Worm (Caenorhabditis elegans) whole organism, young adult: ENCODE results near the gene F47B8.13.

Experiments used
- B0019.2 ChIP-seq: fragments of 200-800 bp; sonication (Bioruptor generic); conservative IDR thresholded peaks from 2 replicates; pipeline ENCODE4 v1.3.6; 2022; ENCODE audit warnings: missing genetic modification reagents, missing genetic modification characterization, missing compliant biosample characterization
- B0035.1 ChIP-seq: sonication (generic microtip); optimal IDR thresholded peaks from 2 replicates; lab custom pipeline; 2016; ENCODE audit warnings: missing genetic modification characterization, mild to moderate bottlenecking, missing compliant biosample characterization, missing genotype, missing genetic modification reagents
- C17E4.6 ChIP-seq: fragments of 200-800 bp; sonication (Bioruptor generic); IDR thresholded peaks from 2 replicates; pipeline ENCODE4 v1.3.6; 2022; ENCODE audit warnings: missing genetic modification reagents, missing genetic modification characterization, missing compliant biosample characterization
- F22D6.2 ChIP-seq: sonication (generic microtip); optimal IDR thresholded peaks from 2 replicates; lab custom pipeline; 2016; ENCODE audit warnings: mild to moderate bottlenecking, missing genetic modification characterization, missing compliant biosample characterization
- F23B12.7 ChIP-seq: sonication (generic microtip); optimal IDR thresholded peaks from 2 replicates; lab custom pipeline; 2017; ENCODE audit warnings: missing genetic modification characterization, mild to moderate bottlenecking, missing compliant biosample characterization, antibody characterized with exemption, moderate library complexity; ENCODE audit not compliant: insufficient read depth
- F33H1.4 ChIP-seq: fragments of 200-800 bp; sonication (Bioruptor generic); IDR thresholded peaks from 2 replicates; pipeline ENCODE4 v1.3.6; 2022; ENCODE audit warnings: missing genetic modification reagents, missing genetic modification characterization, missing compliant biosample characterization
- F37B4.10 ChIP-seq: fragments of 200-800 bp; sonication (Bioruptor generic); IDR thresholded peaks from 2 replicates; pipeline ENCODE4 v1.3.6; 2022; ENCODE audit warnings: missing genetic modification characterization, missing compliant biosample characterization
- F39B2.1 ChIP-seq: fragments of 200-800 bp; sonication (Bioruptor generic); IDR thresholded peaks from 2 replicates; pipeline ENCODE4 v1.3.6; 2022; ENCODE audit warnings: missing genetic modification reagents, missing genetic modification characterization, missing compliant biosample characterization
- F57C9.4 ChIP-seq: sonication (generic microtip); optimal IDR thresholded peaks from 2 replicates; lab custom pipeline; 2017; ENCODE audit warnings: mild to moderate bottlenecking, missing genetic modification characterization, missing compliant biosample characterization
- K11D2.4 ChIP-seq: fragments of 200-800 bp; sonication (Bioruptor generic); IDR thresholded peaks from 2 replicates; pipeline ENCODE4 v1.3.6; 2022; ENCODE audit warnings: missing genetic modification reagents, missing genetic modification characterization, missing compliant biosample characterization
- K12H6.12 ChIP-seq: fragments of 200-800 bp; sonication (Bioruptor generic); optimal IDR thresholded peaks from 2 replicates; lab custom pipeline; 2018; ENCODE audit warnings: mild to moderate bottlenecking, missing genetic modification characterization, missing compliant biosample characterization
- Y79H2A.3 ChIP-seq: fragments of 200-800 bp; sonication (Bioruptor generic); conservative IDR thresholded peaks from 2 replicates; pipeline ENCODE4 v1.3.6; 2022; ENCODE audit warnings: missing genetic modification reagents, missing genetic modification characterization, missing compliant biosample characterization
- Y95B8A.8 ChIP-seq: fragments of 200-800 bp; sonication (Bioruptor generic); IDR thresholded peaks from 2 replicates; pipeline ENCODE4 v1.3.6; 2022; ENCODE audit warnings: missing genetic modification reagents, missing genetic modification characterization, missing compliant biosample characterization
- ZK185.1 ChIP-seq: sonication (generic microtip); optimal IDR thresholded peaks from 2 replicates; lab custom pipeline; 2016; ENCODE audit warnings: mild to moderate bottlenecking, missing genetic modification characterization, missing compliant biosample characterization; ENCODE audit not compliant: poor library complexity, severe bottlenecking
- aptf-3 ChIP-seq: fragments of 200-800 bp; sonication (Bioruptor generic); IDR thresholded peaks from 2 replicates; pipeline ENCODE4 v1.3.6; 2022; ENCODE audit warnings: missing genetic modification characterization, missing compliant biosample characterization
- athp-1 ChIP-seq: sonication (generic microtip); optimal IDR thresholded peaks from 2 replicates; lab custom pipeline; 2017; ENCODE audit warnings: mild to moderate bottlenecking, missing genetic modification characterization, missing compliant biosample characterization
- bed-2 ChIP-seq: fragments of 200-800 bp; sonication (Bioruptor generic); IDR thresholded peaks from 2 replicates; pipeline ENCODE4 v1.3.6; 2022; ENCODE audit warnings: missing genetic modification reagents, missing genetic modification characterization, missing compliant biosample characterization
- cebp-1 ChIP-seq, 2 experiments: fragments of 200-800 bp in 1 of 2; sonication (Bioruptor generic) in 1 of 2; sonication (generic microtip) in 1 of 2; IDR thresholded peaks in 1 of 2; optimal IDR thresholded peaks in 1 of 2; 2 replicates each; pipeline versions ENCODE4 v1.3.6 to Lab custom; 2017 to 2022; ENCODE audit warnings: missing compliant biosample characterization in 2 of 2, missing genetic modification characterization in 2 of 2, mild to moderate bottlenecking in 1 of 2, missing genetic modification reagents in 1 of 2, moderate library complexity in 1 of 2
- ceh-27 ChIP-seq: fragments of 200-800 bp; sonication (Bioruptor generic); optimal IDR thresholded peaks from 2 replicates; lab custom pipeline; 2018; ENCODE audit warnings: mild to moderate bottlenecking, missing genetic modification characterization, moderate library complexity, missing compliant biosample characterization
- ceh-40 ChIP-seq: fragments of 200-800 bp; sonication (Bioruptor generic); IDR thresholded peaks from 2 replicates; pipeline ENCODE4 v1.3.6; 2022; ENCODE audit warnings: missing genetic modification characterization, missing compliant biosample characterization
- ceh-91 ChIP-seq: fragments of 200-800 bp; sonication (Bioruptor generic); IDR thresholded peaks from 2 replicates; pipeline ENCODE4 v1.3.6; 2022; ENCODE audit warnings: missing genetic modification reagents, missing genetic modification characterization, missing compliant biosample characterization
- egl-18 ChIP-seq: fragments of 200-800 bp; sonication (Bioruptor generic); IDR thresholded peaks from 2 replicates; pipeline ENCODE4 v1.3.6; 2022; ENCODE audit warnings: missing genetic modification reagents, missing genetic modification characterization, missing compliant biosample characterization
- ets-4 ChIP-seq: fragments of 200-800 bp; sonication (Bioruptor generic); optimal IDR thresholded peaks from 2 replicates; lab custom pipeline; 2018; ENCODE audit warnings: mild to moderate bottlenecking, missing genetic modification characterization, missing compliant biosample characterization
- fkh-3 ChIP-seq: sonication (generic microtip); optimal IDR thresholded peaks from 2 replicates; lab custom pipeline; 2016; ENCODE audit warnings: mild to moderate bottlenecking, missing genetic modification characterization, missing compliant biosample characterization
- gei-17 ChIP-seq: fragments of 200-800 bp; sonication (Bioruptor generic); optimal IDR thresholded peaks from 2 replicates; lab custom pipeline; 2018; ENCODE audit warnings: mild to moderate bottlenecking, missing genetic modification characterization, missing compliant biosample characterization
- hmg-20 ChIP-seq: fragments of 200-800 bp; sonication (Bioruptor generic); IDR thresholded peaks from 2 replicates; pipeline ENCODE4 v1.3.6; 2022; ENCODE audit warnings: missing genetic modification reagents, missing genetic modification characterization, missing compliant biosample characterization
- hsf-1 ChIP-seq: fragments of 200-800 bp; sonication (Bioruptor generic); IDR thresholded peaks from 2 replicates; pipeline ENCODE4 v1.3.6; 2022; ENCODE audit warnings: missing genetic modification reagents, missing genetic modification characterization, missing compliant biosample characterization
- let-526 ChIP-seq: fragments of 200-800 bp; sonication (Bioruptor generic); IDR thresholded peaks from 2 replicates; pipeline ENCODE4 v1.3.6; 2022; ENCODE audit warnings: missing genetic modification reagents, missing genetic modification characterization, missing compliant biosample characterization
- let-607 ChIP-seq, 2 experiments: fragments of 200-800 bp in 1 of 2; sonication (Bioruptor generic) in 1 of 2; sonication (generic microtip) in 1 of 2; optimal IDR thresholded peaks; 2 replicates each; lab custom pipeline; 2016 to 2018; ENCODE audit warnings: mild to moderate bottlenecking in 2 of 2, missing compliant biosample characterization in 2 of 2, missing genetic modification characterization in 2 of 2, moderate library complexity in 2 of 2, missing genotype in 1 of 2
- lin-40 ChIP-seq: sonication (generic microtip); optimal IDR thresholded peaks from 2 replicates; lab custom pipeline; 2016; ENCODE audit warnings: missing genetic modification characterization, mild to moderate bottlenecking, missing compliant biosample characterization, missing genotype, missing genetic modification reagents
- lsl-1 ChIP-seq: fragments of 200-800 bp; sonication (Bioruptor generic); optimal IDR thresholded peaks from 2 replicates; lab custom pipeline; 2018; ENCODE audit warnings: mild to moderate bottlenecking, missing genetic modification characterization, moderate library complexity, missing compliant biosample characterization
- lsy-27 ChIP-seq: sonication (generic microtip); optimal IDR thresholded peaks from 2 replicates; lab custom pipeline; 2017; ENCODE audit warnings: missing genetic modification characterization, mild to moderate bottlenecking, missing compliant biosample characterization, antibody characterized with exemption, missing genotype, borderline replicate concordance; ENCODE audit not compliant: insufficient read depth
- madf-3 ChIP-seq: fragments of 200-800 bp; sonication (Bioruptor generic); IDR thresholded peaks from 2 replicates; pipeline ENCODE4 v1.3.6; 2022; ENCODE audit warnings: missing genetic modification reagents, missing genetic modification characterization, missing compliant biosample characterization
- mcd-1 ChIP-seq: fragments of 200-800 bp; sonication (Bioruptor generic); IDR thresholded peaks from 2 replicates; pipeline ENCODE4 v1.3.6; 2022; ENCODE audit warnings: missing genetic modification reagents, missing genetic modification characterization, missing compliant biosample characterization
- nfya-1 ChIP-seq: sonication (generic microtip); optimal IDR thresholded peaks from 2 replicates; lab custom pipeline; 2017; ENCODE audit warnings: antibody characterized with exemption, missing compliant biosample characterization, missing genetic modification characterization, borderline replicate concordance; ENCODE audit not compliant: insufficient read depth
- nhr-120 ChIP-seq: fragments of 200-800 bp; sonication (Bioruptor generic); IDR thresholded peaks from 2 replicates; pipeline ENCODE4 v1.3.6; 2022; ENCODE audit warnings: missing genetic modification characterization, missing compliant biosample characterization
- nhr-80 ChIP-seq: sonication (generic microtip); optimal IDR thresholded peaks from 2 replicates; lab custom pipeline; 2016; ENCODE audit warnings: missing genetic modification characterization, missing compliant biosample characterization
- snpc-1.3 ChIP-seq: sonication (generic microtip); optimal IDR thresholded peaks from 2 replicates; lab custom pipeline; 2017; ENCODE audit warnings: missing genetic modification characterization, mild to moderate bottlenecking, missing compliant biosample characterization, antibody characterized with exemption, moderate library complexity, missing genotype, missing genetic modification reagents; ENCODE audit not compliant: insufficient read depth
- snpc-3.4 ChIP-seq: sonication (generic microtip); optimal IDR thresholded peaks from 2 replicates; lab custom pipeline; 2017; ENCODE audit warnings: missing genetic modification characterization, mild to moderate bottlenecking, missing compliant biosample characterization, antibody characterized with exemption, moderate library complexity, missing genotype, missing genetic modification reagents
- tbx-9 ChIP-seq: sonication (generic microtip); optimal IDR thresholded peaks from 2 replicates; lab custom pipeline; 2016; ENCODE audit warnings: borderline replicate concordance, missing genetic modification characterization, inconsistent platforms, missing compliant biosample characterization
- tlf-1 ChIP-seq: fragments of 200-800 bp; sonication (Bioruptor generic); optimal IDR thresholded peaks from 2 replicates; lab custom pipeline; 2018; ENCODE audit warnings: mild to moderate bottlenecking, missing genetic modification characterization, missing compliant biosample characterization
- unc-62 ChIP-seq: fragments of 150-350 bp; optimal IDR thresholded peaks from 2 replicates; lab custom pipeline; 2014; ENCODE audit warnings: missing biosample characterization, missing genetic modification reagents, missing genetic modification characterization
- xnd-1 ChIP-seq: sonication (generic microtip); optimal IDR thresholded peaks from 2 replicates; lab custom pipeline; 2016; ENCODE audit warnings: missing genotype, missing genetic modification reagents, missing genetic modification characterization, missing compliant biosample characterization
- zfh-2 ChIP-seq: fragments of 200-800 bp; sonication (Bioruptor generic); conservative IDR thresholded peaks from 2 replicates; pipeline ENCODE4 v1.3.6; 2022; ENCODE audit warnings: missing genetic modification reagents, missing genetic modification characterization, missing compliant biosample characterization
- ztf-3 ChIP-seq: fragments of 200-800 bp; sonication (Bioruptor generic); optimal IDR thresholded peaks from 2 replicates; lab custom pipeline; 2018; ENCODE audit warnings: mild to moderate bottlenecking, missing genetic modification characterization, missing compliant biosample characterization
- ztf-6 ChIP-seq: fragments of 200-800 bp; sonication (Bioruptor generic); IDR thresholded peaks from 2 replicates; pipeline ENCODE4 v1.3.6; 2022; ENCODE audit warnings: missing genetic modification reagents, missing genetic modification characterization, missing compliant biosample characterization

The F47B8.13 gene

ce11 chrV:14355738-14356368 is 36.3 kb upstream of the F47B8.13 start, which contains the start of gene cyn-1 (continued):
- no peak for TF ChIP-seq F37B4.10 (GFP tag; lab: Robert Waterston, UW)
- peak; percentile 82 for TF ChIP-seq mcd-1 (GFP tag; lab: Robert Waterston, UW)
- no peak for TF ChIP-seq madf-3 (GFP tag; lab: Robert Waterston, UW)
- no peak for TF ChIP-seq C17E4.6 (GFP tag; lab: Robert Waterston, UW)
- no peak for TF ChIP-seq nhr-120
- TF ChIP-seq F57C9.4: no peak
- TF ChIP-seq nfya-1 (tag; lab: Kevin White, UChicago): no peak
- no peak for TF ChIP-seq Y95B8A.8 (GFP tag; lab: Robert Waterston, UW)
- TF ChIP-seq ceh-91 (GFP tag; lab: Robert Waterston, UW): 0 out of 2 replicates have a peak, but pooled peaks have one; percentile 11
- TF ChIP-seq B0019.2 (GFP tag; lab: Robert Waterston, UW): no peak
- no peak for TF ChIP-seq athp-1 (tag; lab: Kevin White, UChicago)
- peak; percentile 25; the same call in 1 of the 2 replicates for TF ChIP-seq K11D2.4
- no peak for TF ChIP-seq hmg-20 (GFP tag; lab: Robert Waterston, UW)
- TF ChIP-seq let-607 (tag; optimal IDR thresholded peaks at IDR 0.05; lab: Kevin White, UChicago): peak in 1 of 2 experiments; percentile 44
- peak; percentile 45 for TF ChIP-seq xnd-1
- TF ChIP-seq B0035.1 (tag; lab: Kevin White, UChicago): peak; percentile 12
- no peak for TF ChIP-seq tbx-9 (tag; lab: Kevin White, UChicago)
- TF ChIP-seq cebp-1 (GFP tag; IDR thresholded peaks at IDR 0.05; lab: Robert Waterston, UW): no peak
- TF ChIP-seq cebp-1 (tag; optimal IDR thresholded peaks at IDR 0.05; lab: Kevin White, UChicago): peak; percentile 72
- no peak for TF ChIP-seq nhr-80 (tag; lab: Kevin White, UChicago)
- no peak for TF ChIP-seq F39B2.1 (GFP tag; lab: Robert Waterston, UW)
- TF ChIP-seq aptf-3 (GFP tag; lab: Robert Waterston, UW): no peak
- no peak for TF ChIP-seq fkh-3 (tag; lab: Kevin White, UChicago)
- TF ChIP-seq ztf-3: no peak
- TF ChIP-seq gei-17 (GFP tag; lab: Kevin White, UChicago): no peak
- TF ChIP-seq F33H1.4 (GFP tag; lab: Robert Waterston, UW): 0 out of 2 replicates have a peak, but pooled peaks have one; percentile 52
- TF ChIP-seq ztf-6 (GFP tag; lab: Robert Waterston, UW): no peak
- TF ChIP-seq zfh-2 (GFP tag; lab: Robert Waterston, UW): no peak
- TF ChIP-seq ets-4 (GFP tag; lab: Kevin White, UChicago): no peak
- peak; percentile 65 for TF ChIP-seq lsl-1 (GFP tag; lab: Kevin White, UChicago)
- TF ChIP-seq tlf-1 (GFP tag; lab: Kevin White, UChicago): no peak
- TF ChIP-seq egl-18 (GFP tag; lab: Robert Waterston, UW): no peak
- no peak for TF ChIP-seq K12H6.12 (tag; lab: Kevin White, UChicago)
- no peak for TF ChIP-seq let-526 (GFP tag; lab: Robert Waterston, UW)
- peak; percentile 67 for TF ChIP-seq ZK185.1 (tag; lab: Kevin White, UChicago)
- no peak for TF ChIP-seq bed-2
- peak; percentile 15 for TF ChIP-seq F22D6.2 (tag; lab: Kevin White, UChicago)
- TF ChIP-seq snpc-1.3: peak; percentile 79
- TF ChIP-seq ceh-40 (GFP tag; lab: Robert Waterston, UW): no peak
- TF ChIP-seq lin-40 (tag; lab: Kevin White, UChicago): peak; percentile 81
- TF ChIP-seq ceh-27 (GFP tag; lab: Kevin White, UChicago): no peak
- TF ChIP-seq snpc-3.4: peak; percentile 71
- 0 out of 2 replicates have a peak, but pooled peaks have one; percentile 9 for TF ChIP-seq hsf-1 (GFP tag; lab: Robert Waterston, UW)
- TF ChIP-seq F23B12.7 (tag; lab: Kevin White, UChicago): peak; percentile 58
- 0 out of 2 replicates have a peak, but pooled peaks have one; percentile 23 for TF ChIP-seq Y79H2A.3 (GFP tag; lab: Robert Waterston, UW)
- TF ChIP-seq lsy-27 (tag; lab: Kevin White, UChicago): no peak
- TF ChIP-seq unc-62: no peak
